Fruit fly (Drosophila melanogaster): Measurements from ENCODE around the gene CG2983.

Gene CG2983

DNA sequence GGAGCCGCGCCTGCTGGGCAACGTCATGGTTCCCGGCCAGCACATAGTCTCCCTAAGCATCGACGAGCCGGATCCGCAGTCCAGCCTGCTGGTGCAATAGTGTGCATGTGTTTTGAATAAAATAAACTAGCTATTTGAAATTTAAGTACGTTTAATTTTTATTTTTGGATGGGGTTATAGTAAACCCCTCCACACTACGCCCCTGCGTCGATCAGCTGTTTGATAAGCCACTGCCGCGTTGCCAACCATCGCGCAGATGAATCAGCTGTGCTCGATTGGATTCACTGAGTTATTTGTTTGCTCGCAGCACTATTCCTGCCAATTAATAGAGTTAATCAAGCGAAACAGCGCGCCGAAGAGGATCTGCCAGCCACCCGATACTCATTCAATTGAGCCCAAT is 31.4 kb downstream of the CG2983 start, which contains the start of gene RabGGTb (continued):
- no peak for TF ChIP-seq Usf (GFP tag; optimal IDR thresholded peaks at IDR 0.05)
- peak; percentile 7 for TF ChIP-seq p53 (GFP tag; optimal IDR thresholded peaks at IDR 0.05)
- no peak for TF ChIP-seq CG17361 (GFP tag; IDR thresholded peaks at IDR 0.05)
- TF ChIP-seq Awh (GFP tag; IDR thresholded peaks at IDR 0.05): peak; percentile 79
- no peak for TF ChIP-seq disco-r (GFP tag; optimal IDR thresholded peaks at IDR 0.05)
- no peak for TF ChIP-seq Lhr (GFP tag; optimal IDR thresholded peaks at IDR 0.05)
- no peak for TF ChIP-seq Six4 (GFP tag; optimal IDR thresholded peaks at IDR 0.05)
- peak; percentile 45; the same call in 1 of the 2 replicates for TF ChIP-seq CG6689 (GFP tag; IDR thresholded peaks at IDR 0.05)
- TF ChIP-seq Hey (tag; optimal IDR thresholded peaks at IDR 0.05): no peak
- TF ChIP-seq CG7963 (GFP tag; IDR thresholded peaks at IDR 0.05; ENCODE audit: partially characterized antibody): no peak
- TF ChIP-seq Hr78 (GFP tag; optimal IDR thresholded peaks at IDR 0.05): no peak
- no peak for TF ChIP-seq dimm (GFP tag; IDR thresholded peaks at IDR 0.05)
- TF ChIP-seq mirr (GFP tag; optimal IDR thresholded peaks at IDR 0.05): peak; percentile 36
- peak; percentile 27 for TF ChIP-seq cwo (GFP tag; optimal IDR thresholded peaks at IDR 0.05)
- TF ChIP-seq CG6254 (GFP tag; optimal IDR thresholded peaks at IDR 0.05): no peak
- TF ChIP-seq CG4424 (GFP tag; optimal IDR thresholded peaks at IDR 0.05): peak; percentile 58
- TF ChIP-seq cad (GFP tag; optimal IDR thresholded peaks at IDR 0.05): no peak
- TF ChIP-seq Xrp1 (GFP tag; IDR thresholded peaks at IDR 0.05): peak; percentile 76
- peak; percentile 43 for TF ChIP-seq fu2 (GFP tag; optimal IDR thresholded peaks at IDR 0.05)
- peak; percentile 50; the same call in 1 of the 2 replicates for TF ChIP-seq CG43689 (GFP tag; IDR thresholded peaks at IDR 0.05)
- peak; percentile 68 for TF ChIP-seq CG13624 (GFP tag; optimal IDR thresholded peaks at IDR 0.05)
- peak; percentile 51 for TF ChIP-seq Atf-2 (GFP tag; optimal IDR thresholded peaks at IDR 0.05)
- peak; percentile 36 for TF ChIP-seq CG16863 (GFP tag; optimal IDR thresholded peaks at IDR 0.05)
- TF ChIP-seq CG1529 (GFP tag; optimal IDR thresholded peaks at IDR 0.05): peak; percentile 20
- peak; percentile 71 for TF ChIP-seq lmd (GFP tag; IDR thresholded peaks at IDR 0.05)
- TF ChIP-seq CG11504 (tag; optimal IDR thresholded peaks at IDR 0.05): peak; percentile 47
- TF ChIP-seq Dek (tag; optimal IDR thresholded peaks at IDR 0.05): peak; percentile 39
- no peak; the same call in 1 of the 2 replicates for TF ChIP-seq amos (GFP tag; IDR thresholded peaks at IDR 0.05; ENCODE audit: partially characterized antibody)
- TF ChIP-seq sug (tag; optimal IDR thresholded peaks at IDR 0.05): peak; percentile 31
- peak; percentile 92 for TF ChIP-seq Rfx (GFP tag; IDR thresholded peaks at IDR 0.05)
- TF ChIP-seq CG6175 (GFP tag; IDR thresholded peaks at IDR 0.05): peak; percentile 61; the same call in 1 of the 3 replicates
- peak; percentile 48 for TF ChIP-seq CoRest (tag; optimal IDR thresholded peaks at IDR 0.05)
- TF ChIP-seq Mes4 (GFP tag; optimal IDR thresholded peaks at IDR 0.05): peak; percentile 38
- TF ChIP-seq CG30403 (GFP tag; optimal IDR thresholded peaks at IDR 0.05): peak; percentile 58
- TF ChIP-seq CG6813 (GFP tag; optimal IDR thresholded peaks at IDR 0.05): no peak
- TF ChIP-seq slp2 (GFP tag; optimal IDR thresholded peaks at IDR 0.05): peak; percentile 29
- TF ChIP-seq hkb (optimal IDR thresholded peaks at IDR 0.05): no peak
- TF ChIP-seq hkb (GFP tag; IDR thresholded peaks at IDR 0.05): peak; percentile 68
- TF ChIP-seq YL-1 (GFP tag; optimal IDR thresholded peaks at IDR 0.05): no peak
- peak; percentile 59 for TF ChIP-seq shn (GFP tag; optimal IDR thresholded peaks at IDR 0.05)
- no peak for TF ChIP-seq nerfin-1 (tag; optimal IDR thresholded peaks at IDR 0.05)
- TF ChIP-seq ab (GFP tag; optimal IDR thresholded peaks at IDR 0.05): peak; percentile 7
- TF ChIP-seq CG14014 (GFP tag; IDR thresholded peaks at IDR 0.05): peak; percentile 77
- peak; percentile 77; the same call in 2 of the 3 replicates for TF ChIP-seq so (GFP tag; IDR thresholded peaks at IDR 0.05)
- TF ChIP-seq pzg (GFP tag; optimal IDR thresholded peaks at IDR 0.05): peak; percentile 63
- TF ChIP-seq CG17802 (tag; optimal IDR thresholded peaks at IDR 0.05): peak; percentile 17
- TF ChIP-seq Nf-YB (GFP tag; optimal IDR thresholded peaks at IDR 0.05): no peak
- no peak for TF ChIP-seq salm (tag; optimal IDR thresholded peaks at IDR 0.05)
- TF ChIP-seq CG11456 (GFP tag; IDR thresholded peaks at IDR 0.05): peak; percentile 84; the same call in 2 of the 3 replicates
- TF ChIP-seq Dad (GFP tag; optimal IDR thresholded peaks at IDR 0.05): no peak
- peak; percentile 39 for TF ChIP-seq Bdp1 (GFP tag; optimal IDR thresholded peaks at IDR 0.05)
- TF ChIP-seq az2 (GFP tag; optimal IDR thresholded peaks at IDR 0.05): peak; percentile 41

All from whole organism, embryonic.